Fruit fly (Drosophila melanogaster) S2 (cell line): Measurements from ENCODE around the gene CG11570.

ENCODE experiments used
- CG8478 ChIP-seq: fragments of >200 bp; optimal IDR thresholded peaks from 2 replicates; lab custom pipeline; 2018
- CTCF ChIP-seq, 2 experiments: fragments of >200 bp; optimal IDR thresholded peaks; 2 replicates each; lab custom pipeline; 2018

- TF ChIP-seq CTCF (optimal IDR thresholded peaks at IDR 0.05; lab: Kevin White, UChicago) (no peak), CG8478 (lab: Kevin White, UChicago) (no peak)
These were observed 20.3 kb downstream of the CG11570 start for dm6 chr3L:11937270-11937669.
